In genomic region chrX:12222890-12223345, dm6 we compare ENCODE assay signal across 1 fruit fly cellular context.
TF ChIP-seq lines count a peak whose summit lies in the region.

No protein-coding gene starts in this region.

TF ChIP-seq in whole organism, embryonic, 481 proteins besides CTCF, POLR2A, EP300 and RAD21 (continued from another document and continues in another):
- no peak for TF ChIP-seq Adf1 (GFP tag; IDR thresholded peaks at IDR 0.05; lab: Robert Waterston, UW)
- no peak for TF ChIP-seq CG9797 (GFP tag; optimal IDR thresholded peaks at IDR 0.05; lab: Kevin White, UChicago)
- TF ChIP-seq salm (tag; optimal IDR thresholded peaks at IDR 0.05; lab: Kevin White, UChicago) = peak; percentile 64
- no peak for TF ChIP-seq btn (GFP tag; optimal IDR thresholded peaks at IDR 0.05; lab: Kevin White, UChicago)
- no peak for TF ChIP-seq schlank (tag; optimal IDR thresholded peaks at IDR 0.05; lab: Kevin White, UChicago)
- TF ChIP-seq kay (GFP tag; optimal IDR thresholded peaks at IDR 0.05; lab: Kevin White, UChicago) = peak; percentile 13
- no peak for TF ChIP-seq unc-4 (GFP tag; IDR thresholded peaks at IDR 0.05; lab: Robert Waterston, UW; ENCODE audit: partially characterized antibody)
- TF ChIP-seq dimm (GFP tag; IDR thresholded peaks at IDR 0.05; lab: Robert Waterston, UW) = peak; percentile 34; the same call in 1 of the 2 replicates
- TF ChIP-seq NFAT (GFP tag; IDR thresholded peaks at IDR 0.05; lab: Robert Waterston, UW) = no peak
- peak; percentile 76 for TF ChIP-seq esg (GFP tag; conservative IDR thresholded peaks at IDR 0.05; lab: Robert Waterston, UW)
- TF ChIP-seq otp (GFP tag; IDR thresholded peaks at IDR 0.05; lab: Robert Waterston, UW) = peak; percentile 45; the same call in 1 of the 3 replicates
- no peak for TF ChIP-seq MTF-1 (GFP tag; optimal IDR thresholded peaks at IDR 0.05; lab: Kevin White, UChicago; ENCODE audit: borderline replicate concordance)
- no peak for TF ChIP-seq Ets65A (GFP tag; lab: Kevin White, UChicago)
- TF ChIP-seq CG30431 (GFP tag; optimal IDR thresholded peaks at IDR 0.05; lab: Kevin White, UChicago) = peak; percentile 41
- no peak for TF ChIP-seq Neu2 (GFP tag; optimal IDR thresholded peaks at IDR 0.05; lab: Kevin White, UChicago; ENCODE audit: borderline replicate concordance)
- TF ChIP-seq CG5245 (GFP tag; optimal IDR thresholded peaks at IDR 0.05; lab: Kevin White, UChicago) = peak; percentile 20
- TF ChIP-seq Gug (GFP tag; IDR thresholded peaks at IDR 0.05; lab: Robert Waterston, UW) = 0 out of 4 replicates have a peak, but pooled peaks have one; percentile 24
- peak; percentile 81 for TF ChIP-seq CG15601 (tag; optimal IDR thresholded peaks at IDR 0.05; lab: Kevin White, UChicago)
- TF ChIP-seq CG3163 (GFP tag; optimal IDR thresholded peaks at IDR 0.05; lab: Kevin White, UChicago) = no peak
- peak; percentile 60; the same call in 1 of the 2 replicates for TF ChIP-seq ranshi (GFP tag; IDR thresholded peaks at IDR 0.05; lab: Robert Waterston, UW)
- no peak for TF ChIP-seq Hand (GFP tag; optimal IDR thresholded peaks at IDR 0.05; lab: Kevin White, UChicago)
- TF ChIP-seq NK7.1 (GFP tag; optimal IDR thresholded peaks at IDR 0.05; lab: Kevin White, UChicago) = no peak
- TF ChIP-seq dan (GFP tag; IDR thresholded peaks at IDR 0.05; lab: Robert Waterston, UW) = no peak
- TF ChIP-seq CG11504 (tag; optimal IDR thresholded peaks at IDR 0.05; lab: Kevin White, UChicago) = peak; percentile 83
- TF ChIP-seq CG18764 (GFP tag; optimal IDR thresholded peaks at IDR 0.05; lab: Kevin White, UChicago) = peak; percentile 28
- peak; percentile 72 for TF ChIP-seq CG10366 (GFP tag; IDR thresholded peaks at IDR 0.05; lab: Robert Waterston, UW)
- no peak for TF ChIP-seq dati (GFP tag; IDR thresholded peaks at IDR 0.05; lab: Robert Waterston, UW)
- TF ChIP-seq CG8089 (GFP tag; optimal IDR thresholded peaks at IDR 0.05; lab: Kevin White, UChicago) = no peak
- no peak for TF ChIP-seq CG15073 (GFP tag; optimal IDR thresholded peaks at IDR 0.05; lab: Kevin White, UChicago)
- peak; percentile 86 for TF ChIP-seq nmo (GFP tag; optimal IDR thresholded peaks at IDR 0.05; lab: Kevin White, UChicago)
- peak; percentile 52; the same call in 1 of the 2 replicates for TF ChIP-seq CG4404 (GFP tag; IDR thresholded peaks at IDR 0.05; lab: Robert Waterston, UW)
- peak; percentile 16 for TF ChIP-seq CG9437 (GFP tag; optimal IDR thresholded peaks at IDR 0.05; lab: Kevin White, UChicago)
- TF ChIP-seq Hr39 (optimal IDR thresholded peaks at IDR 0.05; lab: Kevin White, UChicago) = no peak
- peak; percentile 24 for TF ChIP-seq Hsf (GFP tag; optimal IDR thresholded peaks at IDR 0.05; lab: Kevin White, UChicago)
- TF ChIP-seq CG7786 (GFP tag; optimal IDR thresholded peaks at IDR 0.05; lab: Kevin White, UChicago) = no peak
- TF ChIP-seq CG16813 (GFP tag; IDR thresholded peaks at IDR 0.05; lab: Robert Waterston, UW; ENCODE audit: partially characterized antibody) = no peak
- TF ChIP-seq nom (GFP tag; optimal IDR thresholded peaks at IDR 0.05; lab: Kevin White, UChicago) = peak; percentile 7
- no peak for TF ChIP-seq Trl (optimal IDR thresholded peaks at IDR 0.05; lab: Kevin White, UChicago)
- TF ChIP-seq Trl (GFP tag; optimal IDR thresholded peaks at IDR 0.05; lab: Kevin White, UChicago) = no peak
- peak; percentile 36 for TF ChIP-seq abd-A (tag; optimal IDR thresholded peaks at IDR 0.05; lab: Kevin White, UChicago)
- TF ChIP-seq CG13287 (GFP tag; IDR thresholded peaks at IDR 0.05; lab: Robert Waterston, UW; ENCODE audit: partially characterized antibody) = no peak
- TF ChIP-seq amos (GFP tag; IDR thresholded peaks at IDR 0.05; lab: Robert Waterston, UW; ENCODE audit: partially characterized antibody) = no peak
- TF ChIP-seq eyg (GFP tag; optimal IDR thresholded peaks at IDR 0.05; lab: Kevin White, UChicago) = no peak
- TF ChIP-seq CG2678 (tag; optimal IDR thresholded peaks at IDR 0.05; lab: Kevin White, UChicago) = peak; percentile 83
- TF ChIP-seq tna (GFP tag; IDR thresholded peaks at IDR 0.05; lab: Robert Waterston, UW; ENCODE audit: partially characterized antibody) = no peak
- TF ChIP-seq D19A (tag; optimal IDR thresholded peaks at IDR 0.05; lab: Kevin White, UChicago) = peak; percentile 65
- peak; percentile 51 for TF ChIP-seq CG1529 (GFP tag; optimal IDR thresholded peaks at IDR 0.05; lab: Kevin White, UChicago)
- peak; percentile 54 for TF ChIP-seq CG12659 (GFP tag; optimal IDR thresholded peaks at IDR 0.05; lab: Kevin White, UChicago)
- TF ChIP-seq Fer2 (tag; optimal IDR thresholded peaks at IDR 0.05; lab: Kevin White, UChicago) = peak; percentile 8
- TF ChIP-seq luna (GFP tag; optimal IDR thresholded peaks at IDR 0.05; lab: Kevin White, UChicago) = no peak
- TF ChIP-seq CrebB (tag; optimal IDR thresholded peaks at IDR 0.05; lab: Kevin White, UChicago) = no peak
- no peak for TF ChIP-seq bigmax (GFP tag; optimal IDR thresholded peaks at IDR 0.05; lab: Kevin White, UChicago)
- peak; percentile 57; the same call in 1 of the 2 replicates for TF ChIP-seq Awh (GFP tag; IDR thresholded peaks at IDR 0.05; lab: Robert Waterston, UW)
- peak; percentile 80 for TF ChIP-seq phol (tag; optimal IDR thresholded peaks at IDR 0.05; lab: Kevin White, UChicago)
- peak; percentile 72 for TF ChIP-seq CG4424 (GFP tag; optimal IDR thresholded peaks at IDR 0.05; lab: Kevin White, UChicago)
- no peak for TF ChIP-seq HmgZ (tag; optimal IDR thresholded peaks at IDR 0.05; lab: Kevin White, UChicago)
- no peak for TF ChIP-seq sug (tag; optimal IDR thresholded peaks at IDR 0.05; lab: Kevin White, UChicago)
- no peak for TF ChIP-seq CG14014 (GFP tag; IDR thresholded peaks at IDR 0.05; lab: Robert Waterston, UW)
- TF ChIP-seq Usf (GFP tag; optimal IDR thresholded peaks at IDR 0.05; lab: Kevin White, UChicago) = peak; percentile 31
- no peak for TF ChIP-seq nau (GFP tag; optimal IDR thresholded peaks at IDR 0.05; lab: Kevin White, UChicago)
- TF ChIP-seq jumu (GFP tag; optimal IDR thresholded peaks at IDR 0.05; lab: Kevin White, UChicago) = no peak
- TF ChIP-seq CG6765 (GFP tag; optimal IDR thresholded peaks at IDR 0.05; lab: Kevin White, UChicago) = no peak
- TF ChIP-seq cad (GFP tag; optimal IDR thresholded peaks at IDR 0.05; lab: Kevin White, UChicago) = no peak
- peak; percentile 34; the same call in 1 of the 2 replicates for TF ChIP-seq ro (GFP tag; IDR thresholded peaks at IDR 0.05; lab: Robert Waterston, UW)
- TF ChIP-seq fd64A (GFP tag; optimal IDR thresholded peaks at IDR 0.05; lab: Kevin White, UChicago) = no peak
- TF ChIP-seq CG10274 (GFP tag; optimal IDR thresholded peaks at IDR 0.05; lab: Kevin White, UChicago) = no peak
- TF ChIP-seq pros (GFP tag; optimal IDR thresholded peaks at IDR 0.05; lab: Kevin White, UChicago) = no peak
- no peak for TF ChIP-seq nerfin-2 (GFP tag; IDR thresholded peaks at IDR 0.05; lab: Robert Waterston, UW; ENCODE audit: partially characterized antibody)
- peak; percentile 48; the same call in 1 of the 2 replicates for TF ChIP-seq E2f2 (GFP tag; IDR thresholded peaks at IDR 0.05; lab: Robert Waterston, UW)
- peak; percentile 49 for TF ChIP-seq CG30403 (GFP tag; optimal IDR thresholded peaks at IDR 0.05; lab: Kevin White, UChicago)
- no peak for TF ChIP-seq bowl (GFP tag; IDR thresholded peaks at IDR 0.05; lab: Robert Waterston, UW)
- peak; percentile 48 for TF ChIP-seq CG13775 (GFP tag; optimal IDR thresholded peaks at IDR 0.05; lab: Kevin White, UChicago)
- TF ChIP-seq CG6254 (GFP tag; optimal IDR thresholded peaks at IDR 0.05; lab: Kevin White, UChicago) = peak; percentile 71
- TF ChIP-seq seq (GFP tag; IDR thresholded peaks at IDR 0.05; lab: Robert Waterston, UW) = peak; percentile 47; the same call in 1 of the 2 replicates
- TF ChIP-seq Optix (GFP tag; IDR thresholded peaks at IDR 0.05; lab: Robert Waterston, UW) = 0 out of 3 replicates have a peak, but pooled peaks have one; percentile 11
- TF ChIP-seq Rfx (GFP tag; IDR thresholded peaks at IDR 0.05; lab: Robert Waterston, UW) = no peak
- TF ChIP-seq CG18262 (tag; optimal IDR thresholded peaks at IDR 0.05; lab: Kevin White, UChicago) = peak; percentile 90
- no peak for TF ChIP-seq Opbp (GFP tag; IDR thresholded peaks at IDR 0.05; lab: Robert Waterston, UW; ENCODE audit: partially characterized antibody)
- peak; percentile 41 for TF ChIP-seq CG10147 (GFP tag; optimal IDR thresholded peaks at IDR 0.05; lab: Kevin White, UChicago)
- TF ChIP-seq Taf1 (GFP tag; IDR thresholded peaks at IDR 0.05; lab: Robert Waterston, UW) = no peak
- TF ChIP-seq Side (GFP tag; optimal IDR thresholded peaks at IDR 0.05; lab: Kevin White, UChicago) = no peak
- TF ChIP-seq CG3838 (GFP tag; optimal IDR thresholded peaks at IDR 0.05; lab: Kevin White, UChicago) = no peak
- peak; percentile 94 for TF ChIP-seq oc (tag; optimal IDR thresholded peaks at IDR 0.05; lab: Kevin White, UChicago)
- peak; percentile 25 for TF ChIP-seq CG12104 (GFP tag; optimal IDR thresholded peaks at IDR 0.05; lab: Kevin White, UChicago)
- TF ChIP-seq Six4 (GFP tag; optimal IDR thresholded peaks at IDR 0.05; lab: Kevin White, UChicago) = peak; percentile 68
- TF ChIP-seq CG6272 (GFP tag; IDR thresholded peaks at IDR 0.05; lab: Robert Waterston, UW) = peak; percentile 59
- no peak for TF ChIP-seq Antp (GFP tag; optimal IDR thresholded peaks at IDR 0.05; lab: Kevin White, UChicago)
- TF ChIP-seq tap (tag; optimal IDR thresholded peaks at IDR 0.05; lab: Kevin White, UChicago) = peak; percentile 62
- peak; percentile 82 for TF ChIP-seq CG6689 (GFP tag; IDR thresholded peaks at IDR 0.05; lab: Robert Waterston, UW)
- TF ChIP-seq Oli (tag; optimal IDR thresholded peaks at IDR 0.05; lab: Kevin White, UChicago) = peak; percentile 77
- no peak for TF ChIP-seq en (GFP tag; optimal IDR thresholded peaks at IDR 0.05; lab: Kevin White, UChicago)
- peak; percentile 51; the same call in 2 of the 3 replicates for TF ChIP-seq CG14050 (GFP tag; IDR thresholded peaks at IDR 0.05; lab: Robert Waterston, UW)
- peak; percentile 64 for TF ChIP-seq ttk (GFP tag; IDR thresholded peaks at IDR 0.05; lab: Robert Waterston, UW)
- TF ChIP-seq vvl (GFP tag; IDR thresholded peaks at IDR 0.05; lab: Robert Waterston, UW) = peak; percentile 80
- TF ChIP-seq CG18599 (GFP tag; optimal IDR thresholded peaks at IDR 0.05; lab: Kevin White, UChicago) = peak; percentile 68
- TF ChIP-seq CG8388 (GFP tag; optimal IDR thresholded peaks at IDR 0.05; lab: Kevin White, UChicago) = peak; percentile 81
- TF ChIP-seq Stat92E (GFP tag; optimal IDR thresholded peaks at IDR 0.05; lab: Kevin White, UChicago) = peak in 1 of 3 experiments; percentile 79
- peak; percentile 49 for TF ChIP-seq ewg (GFP tag; optimal IDR thresholded peaks at IDR 0.05; lab: Kevin White, UChicago)
- no peak for TF ChIP-seq ham (GFP tag; IDR thresholded peaks at IDR 0.05; lab: Robert Waterston, UW)
- TF ChIP-seq CG34422 (GFP tag; IDR thresholded peaks at IDR 0.05; lab: Robert Waterston, UW) = peak; percentile 36; the same call in 1 of the 3 replicates
- TF ChIP-seq croc (GFP tag; conservative IDR thresholded peaks at IDR 0.05; lab: Robert Waterston, UW) = peak; percentile 69
- no peak for TF ChIP-seq CG4854 (GFP tag; optimal IDR thresholded peaks at IDR 0.05; lab: Kevin White, UChicago)
- TF ChIP-seq bab2 (GFP tag; optimal IDR thresholded peaks at IDR 0.05; lab: Kevin White, UChicago) = no peak
- TF ChIP-seq Ada2b (GFP tag; IDR thresholded peaks at IDR 0.05; lab: Robert Waterston, UW) = peak; percentile 59; the same call in 1 of the 2 replicates
- TF ChIP-seq Sox100B (GFP tag; optimal IDR thresholded peaks at IDR 0.05; lab: Kevin White, UChicago) = peak; percentile 72
- TF ChIP-seq Ssrp (tag; optimal IDR thresholded peaks at IDR 0.05; lab: Kevin White, UChicago) = peak; percentile 80
- TF ChIP-seq BtbVII (GFP tag; optimal IDR thresholded peaks at IDR 0.05; lab: Kevin White, UChicago) = peak; percentile 14
- TF ChIP-seq CG12236 (GFP tag; optimal IDR thresholded peaks at IDR 0.05; lab: Kevin White, UChicago) = no peak
- no peak; the same call in 1 of the 2 replicates for TF ChIP-seq CG11247 (GFP tag; IDR thresholded peaks at IDR 0.05; lab: Robert Waterston, UW)
- no peak for TF ChIP-seq Bteb2 (GFP tag; optimal IDR thresholded peaks at IDR 0.05; lab: Kevin White, UChicago)
- TF ChIP-seq slp2 (GFP tag; optimal IDR thresholded peaks at IDR 0.05; lab: Kevin White, UChicago) = no peak
- no peak for TF ChIP-seq emc (GFP tag; optimal IDR thresholded peaks at IDR 0.05; lab: Kevin White, UChicago)
- peak; percentile 31 for TF ChIP-seq Vsx1 (GFP tag; optimal IDR thresholded peaks at IDR 0.05; lab: Kevin White, UChicago)
- TF ChIP-seq Asciz (GFP tag; optimal IDR thresholded peaks at IDR 0.05; lab: Kevin White, UChicago) = peak; percentile 64
- no peak for TF ChIP-seq Hey (tag; optimal IDR thresholded peaks at IDR 0.05; lab: Kevin White, UChicago)
- TF ChIP-seq ara (GFP tag; IDR thresholded peaks at IDR 0.05; lab: Robert Waterston, UW) = peak; percentile 76
- no peak for TF ChIP-seq CHES-1-like (GFP tag; optimal IDR thresholded peaks at IDR 0.05; lab: Kevin White, UChicago)
- peak; percentile 74 for TF ChIP-seq CG15269 (tag; optimal IDR thresholded peaks at IDR 0.05; lab: Kevin White, UChicago)
- peak; percentile 31 for TF ChIP-seq trh (GFP tag; optimal IDR thresholded peaks at IDR 0.05; lab: Kevin White, UChicago)
- no peak for TF ChIP-seq her (GFP tag; optimal IDR thresholded peaks at IDR 0.05; lab: Kevin White, UChicago)
- peak; percentile 67 for TF ChIP-seq az2 (GFP tag; optimal IDR thresholded peaks at IDR 0.05; lab: Kevin White, UChicago)
- peak; percentile 62 for TF ChIP-seq CG15696 (tag; optimal IDR thresholded peaks at IDR 0.05; lab: Kevin White, UChicago)
- TF ChIP-seq sim (GFP tag; IDR thresholded peaks at IDR 0.05; lab: Robert Waterston, UW) = no peak
- no peak for TF ChIP-seq NC2α (GFP tag; optimal IDR thresholded peaks at IDR 0.05; lab: Kevin White, UChicago)
- no peak for TF ChIP-seq Dbx (GFP tag; IDR thresholded peaks at IDR 0.05; lab: Robert Waterston, UW)
- no peak for TF ChIP-seq CG16779 (GFP tag; IDR thresholded peaks at IDR 0.05; lab: Robert Waterston, UW)
- TF ChIP-seq CG10431 (GFP tag; optimal IDR thresholded peaks at IDR 0.05; lab: Kevin White, UChicago) = peak; percentile 17
- TF ChIP-seq C15 (GFP tag; IDR thresholded peaks at IDR 0.05; lab: Robert Waterston, UW) = no peak
- 0 out of 3 replicates have a peak, but pooled peaks have one; percentile 44 for TF ChIP-seq CG11093 (GFP tag; IDR thresholded peaks at IDR 0.05; lab: Robert Waterston, UW)
- TF ChIP-seq rib (GFP tag; IDR thresholded peaks at IDR 0.05; lab: Robert Waterston, UW) = no peak
- TF ChIP-seq shn (GFP tag; optimal IDR thresholded peaks at IDR 0.05; lab: Kevin White, UChicago) = no peak
- TF ChIP-seq Lpt (GFP tag; optimal IDR thresholded peaks at IDR 0.05; lab: Kevin White, UChicago) = no peak
